Fruit fly (Drosophila melanogaster) whole organism: Measurements from ENCODE around the gene Hsp26.

Source experiments
- CG8478 ChIP-seq: fragments of >200 bp; optimal IDR thresholded peaks from 2 replicates; lab custom pipeline; 2018; ENCODE audit warnings: inconsistent platforms
- Dll ChIP-seq: fragments of >200 bp; optimal IDR thresholded peaks from 2 replicates; lab custom pipeline; 2017
- EcR ChIP-seq, 2 experiments: fragments of >200 bp; optimal IDR thresholded peaks; 2 replicates each; lab custom pipeline; 2017; ENCODE audit warnings: missing biosample characterization in 2 of 2, missing genetic modification characterization in 2 of 2, missing genetic modification reagents in 2 of 2
- psq ChIP-seq: fragments of >200 bp; optimal IDR thresholded peaks from 2 replicates; lab custom pipeline; 2017
- usp ChIP-seq: fragments of >200 bp; optimal IDR thresholded peaks from 2 replicates; lab custom pipeline; 2017; ENCODE audit warnings: missing biosample characterization, missing genetic modification characterization, mixed read lengths

DNA sequence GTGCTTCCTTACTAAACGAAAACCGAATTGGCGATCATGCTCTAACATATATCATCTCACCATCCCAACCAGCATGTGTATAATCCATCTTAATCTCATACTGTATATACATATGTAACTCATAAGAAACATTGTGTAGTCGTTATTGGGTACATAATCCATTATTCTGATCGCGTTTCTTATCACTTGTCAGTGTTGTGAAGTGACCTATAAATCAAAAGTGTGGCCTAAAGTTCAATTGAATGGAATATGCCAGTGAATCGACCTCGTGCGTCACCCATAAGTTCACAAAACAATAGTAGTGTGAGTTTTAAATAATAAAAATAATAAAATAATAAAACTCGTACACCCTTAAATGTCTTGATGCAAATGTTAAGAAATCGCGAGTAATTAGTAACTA is 32.1 kb downstream of the Hsp26 start:
- TF ChIP-seq CG8478 (lab: Kevin White, UChicago) (no peak), usp (GFP tag; lab: Kevin White, UChicago) (no peak), psq (lab: Kevin White, UChicago) (no peak), Dll (lab: Kevin White, UChicago) (no peak), EcR (GFP tag; optimal IDR thresholded peaks at IDR 0.05; lab: Kevin White, UChicago) (no peak)
